Worm (Caenorhabditis elegans): Measurements from ENCODE around the gene ugt-48.

ce11 chrV:5504295-5504694 is 43.6 kb downstream of the ugt-48 start:
- TF ChIP-seq ztf-11 (tag; optimal IDR thresholded peaks at IDR 0.05), result no peak
- no peak for TF ChIP-seq nhr-76 (tag; optimal IDR thresholded peaks at IDR 0.05)
- peak; percentile 16 for TF ChIP-seq aha-1 (tag)
- no peak for TF ChIP-seq nhr-6 (tag; optimal IDR thresholded peaks at IDR 0.05)
- TF ChIP-seq daf-19 (GFP tag; conservative IDR thresholded peaks at IDR 0.05), result no peak
- no peak for TF ChIP-seq R02D3.7 (tag; optimal IDR thresholded peaks at IDR 0.05)
- no peak for TF ChIP-seq jun-1 (tag; optimal IDR thresholded peaks at IDR 0.05)
- TF ChIP-seq zag-1 (tag; optimal IDR thresholded peaks at IDR 0.05), result no peak
- no peak for TF ChIP-seq nhr-77 (tag; optimal IDR thresholded peaks at IDR 0.05)
- no peak for TF ChIP-seq ceh-28 (tag; optimal IDR thresholded peaks at IDR 0.05)
- TF ChIP-seq pha-4 (GFP tag; IDR thresholded peaks at IDR 0.05), result no peak
- TF ChIP-seq pha-4 (tag; optimal IDR thresholded peaks at IDR 0.05), result no peak
- no peak for TF ChIP-seq unc-39 (tag; optimal IDR thresholded peaks at IDR 0.05)
